Worm (Caenorhabditis elegans): ENCODE results near the gene xpo-1.

DNA sequence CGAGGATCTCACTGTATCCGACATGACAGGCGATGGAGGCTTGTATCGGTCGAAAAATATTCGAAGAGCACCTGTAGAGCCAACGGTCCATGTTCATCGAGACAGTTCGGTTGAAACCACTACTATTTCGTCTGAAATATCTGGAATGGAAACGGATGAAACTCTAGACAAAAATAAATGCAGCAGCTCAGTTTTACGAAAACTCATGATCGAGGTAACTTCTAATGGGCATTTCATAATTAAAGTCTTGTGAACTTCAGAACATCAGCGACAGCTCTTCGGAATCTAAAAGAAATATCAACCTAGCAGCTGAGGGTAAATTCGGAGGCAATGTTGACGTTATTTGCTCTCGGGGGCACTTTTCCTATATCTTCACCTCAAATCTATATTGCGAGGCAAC, 29.6 kb upstream of the xpo-1 start:
- no peak for TF ChIP-seq ceh-40 (GFP tag; IDR thresholded peaks at IDR 0.05)
- TF ChIP-seq attf-3 (GFP tag; conservative IDR thresholded peaks at IDR 0.05): no peak
